Worm (Caenorhabditis elegans): Measurements from ENCODE around the gene mesp-1.

DNA sequence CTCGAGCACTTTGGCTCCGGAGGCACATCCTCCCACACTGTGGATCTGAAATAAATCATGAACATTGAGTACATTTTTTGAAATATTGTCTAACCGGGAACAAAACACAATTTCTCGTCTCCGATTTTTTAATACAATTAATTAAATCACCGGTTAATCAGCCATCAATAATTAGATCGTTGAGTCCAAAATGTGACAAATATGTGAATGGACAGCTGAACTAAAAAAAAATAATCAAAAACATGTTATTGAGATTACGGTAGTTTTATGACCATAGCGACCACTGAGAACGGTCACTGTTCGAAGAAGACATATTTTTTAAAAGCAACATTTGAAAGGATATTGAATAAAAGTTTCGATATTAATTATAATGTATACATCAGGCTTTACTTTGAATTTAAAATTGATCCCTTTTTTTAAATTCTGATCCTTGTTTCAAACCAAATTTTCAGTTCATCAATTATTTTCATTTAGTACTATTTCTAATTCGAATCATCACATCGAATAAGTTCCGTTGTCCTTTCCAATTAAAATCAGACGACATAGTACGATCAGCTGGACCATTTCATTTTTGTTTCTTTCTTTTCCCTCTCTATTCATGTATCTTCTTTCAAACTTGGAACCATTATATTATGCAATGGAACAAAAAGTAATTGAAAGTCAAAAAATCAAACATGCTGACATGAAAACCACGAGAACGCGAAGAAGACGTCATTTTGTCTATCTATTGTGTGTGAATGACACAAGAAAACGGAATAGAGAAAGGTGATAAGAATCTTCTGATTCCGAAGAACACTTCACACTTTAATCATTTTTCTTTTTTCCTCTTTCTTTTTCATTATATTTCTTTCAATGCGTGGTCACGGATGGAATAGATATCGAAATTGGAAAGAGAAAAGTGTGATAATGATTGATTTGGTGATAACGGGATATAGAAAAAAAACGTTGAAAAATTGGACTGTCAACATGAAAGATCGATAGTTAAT, 31.2 kb downstream of the mesp-1 start:
- TF ChIP-seq elt-3 (tag; optimal IDR thresholded peaks at IDR 0.05) (peak in 5 of 6 experiments; percentile 1 to 95 (median 28)), fos-1 (tag; optimal IDR thresholded peaks at IDR 0.05) (no peak)

Measured in whole organism, L1 larva.